Fruit fly (Drosophila melanogaster) whole organism, adult: ENCODE data around the gene cysu.

ENCODE experiments used
- CG11617 ChIP-seq: fragments of 200-800 bp; sonication (Bioruptor generic); optimal IDR thresholded peaks from 2 replicates; lab custom pipeline; 2017; ENCODE audit warnings: mild to moderate bottlenecking, missing biosample characterization, missing genetic modification reagents, missing genetic modification characterization
- CG1620 ChIP-seq: fragments of 200-800 bp; sonication (Bioruptor generic); optimal IDR thresholded peaks from 2 replicates; lab custom pipeline; 2016; ENCODE audit warnings: missing biosample characterization, missing genetic modification characterization
- CG33017 ChIP-seq: fragments of 200-800 bp; sonication (Bioruptor generic); optimal IDR thresholded peaks from 2 replicates; lab custom pipeline; 2018; ENCODE audit warnings: missing biosample characterization, mild to moderate bottlenecking, missing genetic modification characterization, moderate library complexity
- CG7045 ChIP-seq: fragments of 200-800 bp; sonication (Bioruptor generic); optimal IDR thresholded peaks from 2 replicates; lab custom pipeline; 2017; ENCODE audit warnings: missing biosample characterization, mild to moderate bottlenecking, missing genetic modification characterization
- CG7101 ChIP-seq: fragments of 200-800 bp; sonication (Bioruptor generic); optimal IDR thresholded peaks from 2 replicates; lab custom pipeline; 2018; ENCODE audit warnings: missing biosample characterization, mild to moderate bottlenecking, missing genetic modification characterization, moderate library complexity
- Clk ChIP-seq: fragments of 200-800 bp; sonication (Bioruptor generic); optimal IDR thresholded peaks from 2 replicates; lab custom pipeline; 2017; ENCODE audit warnings: missing biosample characterization, missing genetic modification characterization
- Crg-1 ChIP-seq: fragments of 200-800 bp; sonication (Bioruptor generic); optimal IDR thresholded peaks from 2 replicates; lab custom pipeline; 2016; ENCODE audit warnings: missing biosample characterization, missing genetic modification characterization
- Hr96 ChIP-seq: fragments of 200-800 bp; sonication (Bioruptor generic); optimal IDR thresholded peaks from 2 replicates; lab custom pipeline; 2016; ENCODE audit warnings: missing biosample characterization, missing genetic modification characterization
- Mnt ChIP-seq: fragments of 200-800 bp; sonication (Bioruptor generic); optimal IDR thresholded peaks from 2 replicates; lab custom pipeline; 2016; ENCODE audit warnings: missing biosample characterization, mild to moderate bottlenecking, missing genetic modification characterization
- kay ChIP-seq: fragments of 200-800 bp; sonication (Bioruptor generic); peaks from one replicate; lab custom pipeline; 2016; ENCODE audit warnings: missing biosample characterization, missing genetic modification characterization, borderline replicate concordance
- ovo ChIP-seq: fragments of 200-800 bp; sonication (Bioruptor generic); optimal IDR thresholded peaks from 2 replicates; lab custom pipeline; 2016; ENCODE audit warnings: missing biosample characterization, missing genetic modification characterization
- pad ChIP-seq: fragments of 200-800 bp; sonication (Bioruptor generic); optimal IDR thresholded peaks from 3 replicates; lab custom pipeline; 2017; ENCODE audit warnings: missing biosample characterization, missing genetic modification characterization, mild to moderate bottlenecking, moderate library complexity, missing genetic modification reagents
- tj ChIP-seq: fragments of 200-800 bp; sonication (Bioruptor generic); optimal IDR thresholded peaks from 3 replicates; lab custom pipeline; 2017; ENCODE audit warnings: missing biosample characterization, mild to moderate bottlenecking, missing genetic modification characterization, moderate library complexity
- toe ChIP-seq: fragments of 200-800 bp; sonication (Bioruptor generic); optimal IDR thresholded peaks from 2 replicates; lab custom pipeline; 2016; ENCODE audit warnings: missing biosample characterization, missing genetic modification characterization

dm6 chr3R:17422102-17422501, 3.5 kb upstream of the cysu start, which contains the start of gene CG14332:
- TF ChIP-seq CG7045 (no peak), tj (GFP tag; lab: Kevin White, UChicago) (no peak), kay (GFP tag; lab: Kevin White, UChicago) (no peak), toe (GFP tag; lab: Kevin White, UChicago) (no peak), CG11617 (GFP tag; lab: Kevin White, UChicago) (no peak), ovo (GFP tag; lab: Kevin White, UChicago) (no peak), CG1620 (GFP tag; lab: Kevin White, UChicago) (no peak), pad (GFP tag; lab: Kevin White, UChicago) (no peak), Hr96 (GFP tag; lab: Kevin White, UChicago) (no peak), Crg-1 (GFP tag; lab: Kevin White, UChicago) (no peak), Clk (GFP tag; lab: Kevin White, UChicago) (no peak), CG7101 (tag; lab: Kevin White, UChicago) (no peak), CG33017 (tag; lab: Kevin White, UChicago) (no peak), Mnt (no peak)
